Fruit fly (Drosophila melanogaster): ENCODE data around the gene Pax.

The Pax gene

DNA sequence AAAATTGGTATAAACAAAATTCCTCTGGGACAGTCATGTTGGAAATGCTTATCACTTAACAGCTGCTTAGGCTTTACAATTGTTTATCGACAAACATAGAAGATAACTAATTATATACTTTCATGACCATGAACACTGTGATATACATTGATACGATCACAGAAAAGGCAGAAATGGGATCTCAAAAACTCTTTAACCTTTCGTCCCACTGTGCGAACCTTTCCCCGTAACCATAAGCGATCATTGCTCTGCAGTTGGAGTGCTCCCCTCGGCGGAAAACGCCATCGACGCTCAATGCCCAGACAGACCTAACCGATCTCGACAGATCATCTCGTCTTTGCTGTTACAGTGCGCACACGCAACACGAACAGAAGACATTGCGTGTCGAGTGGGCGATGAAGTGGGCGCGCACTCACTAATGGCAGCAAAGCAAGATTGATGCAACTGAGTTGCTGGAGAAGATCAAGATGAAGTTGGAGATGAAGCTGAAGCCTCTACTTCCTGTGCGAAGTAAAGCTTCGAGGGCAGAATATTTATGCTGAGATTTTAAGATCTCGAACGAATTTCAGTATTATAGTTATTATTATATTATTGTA lies 2.0 kb downstream of the Pax start:
- TF ChIP-seq CTCF (optimal IDR thresholded peaks at IDR 0.05) (no peak), CG8478 (optimal IDR thresholded peaks at IDR 0.05) (no peak)

DNA sequence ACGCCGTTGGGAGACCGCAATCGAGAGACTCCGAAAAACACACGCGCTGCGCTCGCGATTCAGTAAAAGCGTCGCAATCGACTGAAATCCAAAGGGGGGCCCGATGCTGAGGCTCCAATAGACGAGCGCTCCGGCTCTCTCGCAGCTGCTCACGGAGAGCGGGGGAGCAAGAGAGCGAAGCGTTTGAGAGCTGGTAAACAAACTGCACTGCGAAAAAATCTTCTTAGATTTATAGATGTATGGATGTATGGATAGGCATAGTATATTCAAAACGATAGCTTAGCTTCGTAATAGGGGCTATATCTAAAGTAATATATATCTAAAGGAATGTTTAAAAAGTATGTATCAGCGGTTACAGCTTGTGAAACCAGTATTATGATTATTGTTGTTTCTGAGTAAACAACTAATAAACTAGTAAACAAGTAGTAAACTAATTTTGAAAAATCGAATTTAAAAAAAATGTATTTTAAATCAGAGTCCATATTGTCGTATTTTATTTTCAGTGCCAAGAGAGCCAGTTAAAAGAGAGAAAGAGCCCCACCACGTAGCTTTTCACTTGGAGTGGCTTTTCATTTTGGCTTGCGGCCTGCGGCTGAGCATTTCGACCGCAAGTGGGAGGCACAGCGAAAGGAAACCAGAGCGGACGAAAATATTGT lies 2.8 kb downstream of the Pax start, which contains the start of the genes Alp12 and CG13085:
TSS of gene Alp12 (plus strand) at position 584 of the 656 bp plus-strand sequence.
TSS of gene CG13085 (plus strand) at position 584 of the 656 bp plus-strand sequence.
- TF ChIP-seq CG8478 (optimal IDR thresholded peaks at IDR 0.05) (no peak), CTCF (optimal IDR thresholded peaks at IDR 0.05) (no peak)

DNA sequence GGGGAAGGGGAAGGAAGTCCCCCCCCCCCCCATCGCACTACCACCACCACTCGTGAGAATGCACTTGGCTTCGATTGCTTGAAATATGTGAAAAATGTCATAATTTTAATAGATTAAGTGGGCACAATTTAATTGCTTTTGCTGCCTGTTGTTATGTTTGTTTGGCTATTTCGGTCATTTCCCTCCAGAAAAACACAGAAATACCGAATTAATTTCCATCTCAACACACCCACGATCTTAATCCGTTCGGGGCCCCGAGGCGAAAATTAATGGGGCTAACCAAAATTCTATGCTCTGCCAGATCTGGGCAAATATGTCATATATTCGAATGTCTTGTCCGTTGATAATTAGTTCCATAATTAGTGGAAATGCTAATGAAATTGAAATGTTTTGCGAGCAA lies 3.8 kb downstream of the Pax start:
- TF ChIP-seq CG8478 (optimal IDR thresholded peaks at IDR 0.05) (no peak), CTCF (optimal IDR thresholded peaks at IDR 0.05) (no peak)

dm6 chr2L:19421573-19421972 lies 4.8 kb downstream of the Pax start:
- TF ChIP-seq CTCF (optimal IDR thresholded peaks at IDR 0.05) = no peak
- no peak for TF ChIP-seq CG8478 (optimal IDR thresholded peaks at IDR 0.05)

DNA sequence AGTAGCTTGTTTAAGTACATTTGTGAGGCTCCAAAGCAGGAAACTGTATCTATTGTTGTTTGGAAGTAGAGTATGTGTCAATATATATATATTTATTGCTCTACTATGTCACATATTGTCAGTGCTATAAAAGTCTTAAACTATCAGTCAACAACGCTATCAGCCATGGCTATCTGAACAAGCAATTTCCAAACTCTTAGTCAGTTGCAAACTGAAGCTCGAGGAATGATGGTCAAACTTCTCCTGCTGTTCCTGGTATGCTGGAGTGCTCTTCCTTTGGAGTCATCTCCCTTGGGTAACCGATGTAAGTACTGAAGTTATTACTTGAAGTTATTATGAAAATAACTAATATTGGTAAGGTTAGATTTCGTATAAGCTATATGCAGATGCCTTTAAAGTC lies 7.5 kb downstream of the Pax start, which contains the start of gene lectin-37Db:
TSS of gene lectin-37Db (plus strand) at position 204 of the 400 bp plus-strand sequence.
- TF ChIP-seq CTCF (optimal IDR thresholded peaks at IDR 0.05) = no peak
- TF ChIP-seq CG8478 (optimal IDR thresholded peaks at IDR 0.05) = no peak

- TF ChIP-seq CTCF (optimal IDR thresholded peaks at IDR 0.05) = no peak
- no peak for TF ChIP-seq CG8478 (optimal IDR thresholded peaks at IDR 0.05)
Observed at dm6 chr2L:19418017-19418416, 8.4 kb downstream of the Pax start, which contains the start of gene lectin-37Da. TSS of gene lectin-37Da (plus strand) at chr2L:19418317.

DNA sequence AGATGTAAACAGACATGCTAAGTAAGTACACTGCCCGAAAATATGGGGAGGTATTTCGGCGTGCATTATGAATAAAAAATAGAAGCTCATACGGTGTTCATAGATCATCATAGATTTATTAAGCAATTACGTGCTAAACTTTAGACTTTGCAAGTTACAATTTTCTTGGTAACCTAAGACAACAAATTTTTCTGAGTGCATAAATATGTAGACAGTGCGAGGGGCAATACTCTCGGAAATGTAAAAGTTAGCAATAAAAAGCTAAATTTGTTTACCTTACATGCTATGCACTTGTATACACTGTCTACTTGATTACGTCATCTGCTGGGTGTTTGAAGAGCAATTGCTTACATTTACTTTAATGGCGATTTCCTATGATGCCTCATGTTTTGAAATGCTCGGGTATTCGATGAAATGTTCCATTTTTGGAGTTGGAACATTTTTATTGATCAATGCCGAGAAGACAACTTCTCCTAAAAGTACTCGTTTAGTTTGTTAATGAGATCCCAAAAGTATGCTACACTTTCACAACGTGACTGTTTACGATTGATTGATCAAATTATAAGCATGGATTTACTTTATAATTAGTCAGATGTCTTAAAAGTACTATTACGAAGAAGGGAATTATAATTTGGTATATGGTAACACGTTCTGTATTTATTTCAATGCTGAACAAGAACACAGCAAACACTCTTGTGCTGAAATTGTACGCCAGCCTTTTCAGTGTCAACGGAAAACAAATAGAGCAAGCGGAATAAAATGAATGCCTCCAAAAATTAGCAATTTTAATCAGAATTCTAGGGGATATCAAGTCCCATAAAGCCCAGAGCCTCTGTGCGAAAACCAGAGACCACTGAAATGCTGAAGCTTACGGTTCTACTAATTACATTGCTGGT lies 9.5 kb downstream of the Pax start, which contains the start of gene Lectin-galC1:
TSS of gene Lectin-galC1 (plus strand) at position 846 of the 896 bp plus-strand sequence.
- TF ChIP-seq CTCF (optimal IDR thresholded peaks at IDR 0.05) (peak; percentile 23 to 30), CG8478 (optimal IDR thresholded peaks at IDR 0.05) (no peak)

DNA sequence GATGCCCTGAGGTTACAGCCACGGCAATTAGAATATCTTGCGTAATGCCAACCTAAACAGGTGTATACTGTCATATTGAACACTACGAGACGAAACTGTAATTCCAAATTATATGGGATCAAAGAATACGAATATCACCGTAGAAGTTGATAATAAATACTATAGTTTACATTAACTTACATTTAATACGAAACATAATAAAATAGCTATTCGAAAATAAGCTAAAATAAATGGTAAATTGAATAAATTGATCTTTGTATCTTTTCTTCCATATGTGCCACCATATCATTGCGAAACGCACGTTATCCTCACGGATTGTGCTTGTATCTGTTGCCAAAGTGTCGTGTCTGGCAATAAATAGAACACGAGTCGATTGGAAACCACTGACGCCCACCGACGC lies 10.5 kb downstream of the Pax start:
- TF ChIP-seq CTCF (optimal IDR thresholded peaks at IDR 0.05) (no peak), CG8478 (optimal IDR thresholded peaks at IDR 0.05) (no peak)

- TF ChIP-seq CTCF (optimal IDR thresholded peaks at IDR 0.05) = peak; percentile 73 to 86
- no peak for TF ChIP-seq CG8478 (optimal IDR thresholded peaks at IDR 0.05)
Observed at dm6 chr2L:19415133-19415532, 11.3 kb downstream of the Pax start.

- no peak for TF ChIP-seq CTCF (optimal IDR thresholded peaks at IDR 0.05)
Observed at dm6 chr2L:19414233-19414749, 12.1 kb downstream of the Pax start.

dm6 chr2L:19413118-19413893 lies 13.1 kb downstream of the Pax start:
- TF ChIP-seq CTCF (optimal IDR thresholded peaks at IDR 0.05) (no peak), CG8478 (optimal IDR thresholded peaks at IDR 0.05) (no peak)

- TF ChIP-seq CG8478 (optimal IDR thresholded peaks at IDR 0.05) = no peak
- no peak for TF ChIP-seq CTCF (optimal IDR thresholded peaks at IDR 0.05)
Observed at dm6 chr2L:19411966-19412365, 14.4 kb downstream of the Pax start.

- TF ChIP-seq CTCF (optimal IDR thresholded peaks at IDR 0.05) (no peak), CG8478 (optimal IDR thresholded peaks at IDR 0.05) (no peak)
Observed at dm6 chr2L:19406419-19406818, 20.0 kb downstream of the Pax start.

DNA sequence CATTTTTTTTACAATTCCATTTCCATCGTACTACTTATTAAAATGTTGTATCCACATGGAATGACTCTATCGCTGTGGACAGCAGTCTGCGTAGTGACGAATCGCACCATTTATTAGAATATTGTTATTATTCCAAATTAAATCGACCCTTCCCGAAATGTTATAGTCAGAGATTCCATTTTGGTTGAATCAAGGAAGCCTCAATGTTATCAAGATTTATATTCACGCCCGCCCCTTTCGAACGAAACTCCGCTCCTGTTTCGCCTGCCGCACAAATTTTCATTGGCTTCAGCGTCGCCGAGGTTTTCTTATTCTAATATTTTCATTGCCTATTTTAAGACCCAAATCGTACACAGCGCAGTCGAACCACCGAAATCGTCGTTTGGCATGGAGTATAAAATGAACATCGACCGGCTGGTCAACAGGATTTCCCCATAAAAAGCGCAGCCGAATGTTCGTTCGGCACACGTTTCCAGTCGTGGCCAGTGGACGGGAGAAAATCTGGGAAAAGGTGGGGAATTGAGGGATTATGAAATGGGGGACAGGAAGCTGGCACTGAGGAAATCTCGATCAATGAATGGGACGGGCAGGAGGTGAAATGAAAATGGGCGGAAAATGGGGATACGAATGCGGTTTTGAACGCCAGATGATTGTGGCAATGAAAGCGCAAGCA lies 20.6 kb downstream of the Pax start:
- TF ChIP-seq CG8478 (optimal IDR thresholded peaks at IDR 0.05) (no peak), CTCF (optimal IDR thresholded peaks at IDR 0.05) (no peak)
